Fruit fly (Drosophila melanogaster) whole organism, embryonic: ENCODE measurements around the gene lgs.
A peak's percentile ranks its signal among the peaks of the same experiment; 100 is the strongest.

ENCODE experiments used
- CG11695 ChIP-seq: fragments of 200-800 bp; sonication (Bioruptor generic); IDR thresholded peaks from 3 replicates; pipeline ENCODE4 v1.3.6; 2022; ENCODE audit warnings: missing biosample characterization, missing genetic modification characterization
- CG12219 ChIP-seq: fragments of 200-800 bp; sonication (Bioruptor generic); optimal IDR thresholded peaks from 3 replicates; lab custom pipeline; 2018; ENCODE audit warnings: missing biosample characterization, mild to moderate bottlenecking, missing genetic modification characterization
- CG1233 ChIP-seq: fragments of 200-800 bp; sonication (Bioruptor generic); optimal IDR thresholded peaks from 4 replicates; lab custom pipeline; 2018; ENCODE audit warnings: missing biosample characterization, mild to moderate bottlenecking, missing genetic modification characterization
- CG13624 ChIP-seq: fragments of 200-800 bp; sonication (Bioruptor generic); optimal IDR thresholded peaks from 2 replicates; lab custom pipeline; 2016; ENCODE audit warnings: missing biosample characterization, missing genetic modification characterization
- CG42726 ChIP-seq: fragments of 200-800 bp; sonication (Bioruptor generic); IDR thresholded peaks from 2 replicates; pipeline ENCODE4 v1.3.6; 2022; ENCODE audit warnings: missing biosample characterization, missing genetic modification characterization; ENCODE audit not compliant: partially characterized antibody
- CG4404 ChIP-seq: fragments of 200-800 bp; sonication (Bioruptor generic); IDR thresholded peaks from 2 replicates; pipeline ENCODE4 v1.3.6; 2022; ENCODE audit warnings: missing biosample characterization, missing genetic modification characterization
- Doc3 ChIP-seq: fragments of 200-800 bp; sonication (Bioruptor generic); IDR thresholded peaks from 3 replicates; pipeline ENCODE4 v1.3.6; 2022; ENCODE audit warnings: missing biosample characterization, missing genetic modification characterization; ENCODE audit not compliant: partially characterized antibody
- GATAe ChIP-seq: fragments of 200-800 bp; sonication (Bioruptor generic); conservative IDR thresholded peaks from 2 replicates; pipeline ENCODE4 v1.3.6; 2022; ENCODE audit warnings: missing biosample characterization, missing genetic modification characterization
- H2.0 ChIP-seq: fragments of 200-800 bp; sonication (Bioruptor generic); IDR thresholded peaks from 2 replicates; pipeline ENCODE4 v1.3.6; 2022; ENCODE audit warnings: missing biosample characterization, missing genetic modification characterization
- Nf-YC ChIP-seq: fragments of 200-800 bp; optimal IDR thresholded peaks from 3 replicates; lab custom pipeline; 2019; ENCODE audit warnings: missing biosample characterization, mild to moderate bottlenecking, missing genetic modification characterization, moderate library complexity
- Ravus ChIP-seq: fragments of 200-800 bp; sonication (Bioruptor generic); IDR thresholded peaks from 2 replicates; pipeline ENCODE4 v1.3.6; 2022; ENCODE audit warnings: missing biosample characterization, missing genetic modification characterization
- Trl ChIP-seq, 3 experiments: fragments of >200 bp in 2 of 3; fragments of 200-800 bp in 1 of 3; sonication (Bioruptor generic) in 1 of 3; optimal IDR thresholded peaks; 2 replicates in 1 of 3; 3 replicates in 2 of 3; lab custom pipeline; 2016 to 2017; ENCODE audit warnings: missing biosample characterization in 1 of 3, missing genetic modification characterization in 1 of 3
- ase ChIP-seq: fragments of 200-800 bp; sonication (Bioruptor generic); IDR thresholded peaks from 3 replicates; pipeline ENCODE4 v1.3.6; 2022; ENCODE audit warnings: missing biosample characterization, missing genetic modification characterization

Gene lgs

DNA sequence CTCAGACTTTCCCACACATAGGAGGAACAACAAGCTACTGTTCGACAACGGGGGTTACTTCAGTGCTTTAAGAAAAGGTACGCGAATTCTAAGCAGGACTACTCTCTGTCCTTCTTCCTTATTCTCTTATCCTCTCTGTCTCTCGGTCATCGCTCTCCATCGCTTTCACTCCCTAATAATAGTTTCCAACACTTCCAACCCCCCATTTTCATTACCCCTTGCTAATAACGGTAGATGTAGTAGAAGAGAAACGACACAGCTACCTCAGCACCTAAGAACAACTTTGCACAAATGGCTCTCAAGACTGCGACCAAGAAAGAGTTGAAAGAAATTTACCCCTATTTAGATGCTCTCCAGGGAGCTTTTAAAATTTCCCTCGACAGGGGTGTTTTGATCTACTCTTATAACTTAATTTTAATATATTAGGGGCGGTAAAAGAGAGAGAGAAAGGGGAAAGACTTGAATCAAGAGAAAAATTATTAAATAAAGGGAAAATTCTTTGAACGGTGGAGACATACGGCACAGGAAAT lies 54.9 kb downstream of the lgs start (continued):
- TF ChIP-seq Ravus (GFP tag; lab: Robert Waterston, UW) (no peak), CG42726 (GFP tag; lab: Robert Waterston, UW) (no peak), CG11695 (GFP tag; lab: Robert Waterston, UW) (no peak), CG4404 (no peak), ase (GFP tag; lab: Robert Waterston, UW) (no peak), Nf-YC (tag; lab: Kevin White, UChicago) (peak; percentile 36), CG1233 (GFP tag; lab: Kevin White, UChicago) (no peak), CG13624 (GFP tag; lab: Kevin White, UChicago) (no peak), GATAe (GFP tag; lab: Robert Waterston, UW) (no peak), CG12219 (GFP tag; lab: Kevin White, UChicago) (no peak), Trl (optimal IDR thresholded peaks at IDR 0.05; lab: Kevin White, UChicago) (peak; percentile 53 to 82), Trl (GFP tag; optimal IDR thresholded peaks at IDR 0.05; lab: Kevin White, UChicago) (no peak), H2.0 (GFP tag; lab: Robert Waterston, UW) (no peak), Doc3 (GFP tag; lab: Robert Waterston, UW) (no peak)
